Worm (Caenorhabditis elegans): ENCODE measurements around the gene C36E8.6.

- TF ChIP-seq dpl-1 (GFP tag; optimal IDR thresholded peaks at IDR 0.05) (no peak), snpc-4 (tag; optimal IDR thresholded peaks at IDR 0.05) (no peak), ama-1 (optimal IDR thresholded peaks at IDR 0.05) (no peak), zag-1 (tag; optimal IDR thresholded peaks at IDR 0.05) (no peak)
Observed at ce11 chrIII:3964237-3964636, 23.6 kb upstream of the C36E8.6 start, which contains the start of gene R10E9.2.

All from whole organism, L4 larva.